Worm (Caenorhabditis elegans) whole organism, young adult: ENCODE data around the gene C41C4.9.

Source experiments
- B0019.2 ChIP-seq: fragments of 200-800 bp; sonication (Bioruptor generic); conservative IDR thresholded peaks from 2 replicates; pipeline ENCODE4 v1.3.6; 2022; ENCODE audit warnings: missing genetic modification reagents, missing genetic modification characterization, missing compliant biosample characterization
- B0336.3 ChIP-seq: fragments of 200-800 bp; sonication (Bioruptor generic); IDR thresholded peaks from 2 replicates; pipeline ENCODE4 v1.3.6; 2022; ENCODE audit warnings: missing genetic modification characterization, missing compliant biosample characterization
- C17E4.6 ChIP-seq: fragments of 200-800 bp; sonication (Bioruptor generic); IDR thresholded peaks from 2 replicates; pipeline ENCODE4 v1.3.6; 2022; ENCODE audit warnings: missing genetic modification reagents, missing genetic modification characterization, missing compliant biosample characterization
- F23B12.7 ChIP-seq: sonication (generic microtip); optimal IDR thresholded peaks from 2 replicates; lab custom pipeline; 2017; ENCODE audit warnings: missing genetic modification characterization, mild to moderate bottlenecking, missing compliant biosample characterization, antibody characterized with exemption, moderate library complexity; ENCODE audit not compliant: insufficient read depth
- F33H1.4 ChIP-seq: fragments of 200-800 bp; sonication (Bioruptor generic); IDR thresholded peaks from 2 replicates; pipeline ENCODE4 v1.3.6; 2022; ENCODE audit warnings: missing genetic modification reagents, missing genetic modification characterization, missing compliant biosample characterization
- F52B5.7 ChIP-seq: sonication (generic microtip); optimal IDR thresholded peaks from 2 replicates; lab custom pipeline; 2016; ENCODE audit warnings: mild to moderate bottlenecking, missing genetic modification characterization, missing compliant biosample characterization
- F57C9.4 ChIP-seq: sonication (generic microtip); optimal IDR thresholded peaks from 2 replicates; lab custom pipeline; 2017; ENCODE audit warnings: mild to moderate bottlenecking, missing genetic modification characterization, missing compliant biosample characterization
- K11D2.4 ChIP-seq: fragments of 200-800 bp; sonication (Bioruptor generic); IDR thresholded peaks from 2 replicates; pipeline ENCODE4 v1.3.6; 2022; ENCODE audit warnings: missing genetic modification reagents, missing genetic modification characterization, missing compliant biosample characterization
- K12H6.12 ChIP-seq: fragments of 200-800 bp; sonication (Bioruptor generic); optimal IDR thresholded peaks from 2 replicates; lab custom pipeline; 2018; ENCODE audit warnings: mild to moderate bottlenecking, missing genetic modification characterization, missing compliant biosample characterization
- ZK185.1 ChIP-seq: sonication (generic microtip); optimal IDR thresholded peaks from 2 replicates; lab custom pipeline; 2016; ENCODE audit warnings: mild to moderate bottlenecking, missing genetic modification characterization, missing compliant biosample characterization; ENCODE audit not compliant: poor library complexity, severe bottlenecking
- akir-1 ChIP-seq: fragments of 200-800 bp; sonication (Bioruptor generic); optimal IDR thresholded peaks from 2 replicates; lab custom pipeline; 2018; ENCODE audit warnings: mild to moderate bottlenecking, missing genetic modification characterization, moderate library complexity, missing compliant biosample characterization
- ama-1 ChIP-seq, 3 experiments: fragments of 150-350 bp in 1 of 3; sonication (generic microtip) in 2 of 3; optimal IDR thresholded peaks; 2 replicates each; lab custom pipeline; 2014 to 2018; ENCODE audit warnings: missing biosample characterization in 2 of 3, missing genetic modification characterization in 2 of 3, missing genetic modification reagents in 2 of 3
- atf-7 ChIP-seq: sonication (generic microtip); optimal IDR thresholded peaks from 2 replicates; lab custom pipeline; 2017; ENCODE audit warnings: mild to moderate bottlenecking, missing genetic modification characterization, missing compliant biosample characterization
- athp-1 ChIP-seq: sonication (generic microtip); optimal IDR thresholded peaks from 2 replicates; lab custom pipeline; 2017; ENCODE audit warnings: mild to moderate bottlenecking, missing genetic modification characterization, missing compliant biosample characterization
- attf-3 ChIP-seq: fragments of 200-800 bp; sonication (Bioruptor generic); conservative IDR thresholded peaks from 2 replicates; pipeline ENCODE4 v1.3.6; 2022; ENCODE audit warnings: missing genetic modification reagents, missing genetic modification characterization, missing compliant biosample characterization
- bed-1 ChIP-seq: fragments of 200-800 bp; sonication (Bioruptor generic); IDR thresholded peaks from 2 replicates; pipeline ENCODE4 v1.3.6; 2022; ENCODE audit warnings: missing genetic modification reagents, missing genetic modification characterization, missing compliant biosample characterization
- bed-2 ChIP-seq: fragments of 200-800 bp; sonication (Bioruptor generic); IDR thresholded peaks from 2 replicates; pipeline ENCODE4 v1.3.6; 2022; ENCODE audit warnings: missing genetic modification reagents, missing genetic modification characterization, missing compliant biosample characterization
- ceh-100 ChIP-seq: fragments of 200-800 bp; sonication (Bioruptor generic); IDR thresholded peaks from 2 replicates; pipeline ENCODE4 v1.3.6; 2022; ENCODE audit warnings: missing genetic modification reagents, missing genetic modification characterization, missing compliant biosample characterization
- ceh-58 ChIP-seq: fragments of 200-800 bp; sonication (Bioruptor generic); IDR thresholded peaks from 2 replicates; pipeline ENCODE4 v1.3.6; 2022; ENCODE audit warnings: missing genetic modification characterization, missing compliant biosample characterization
- ceh-91 ChIP-seq: fragments of 200-800 bp; sonication (Bioruptor generic); IDR thresholded peaks from 2 replicates; pipeline ENCODE4 v1.3.6; 2022; ENCODE audit warnings: missing genetic modification reagents, missing genetic modification characterization, missing compliant biosample characterization
- chd-7 ChIP-seq: sonication (generic microtip); optimal IDR thresholded peaks from 2 replicates; lab custom pipeline; 2016; ENCODE audit warnings: mild to moderate bottlenecking, missing genetic modification characterization, moderate library complexity, missing compliant biosample characterization
- egrh-3 ChIP-seq: fragments of 200-800 bp; sonication (Bioruptor generic); IDR thresholded peaks from 2 replicates; pipeline ENCODE4 v1.3.6; 2022; ENCODE audit warnings: missing genetic modification reagents, missing genetic modification characterization, missing compliant biosample characterization
- fkh-3 ChIP-seq: sonication (generic microtip); optimal IDR thresholded peaks from 2 replicates; lab custom pipeline; 2016; ENCODE audit warnings: mild to moderate bottlenecking, missing genetic modification characterization, missing compliant biosample characterization
- hlh-12 ChIP-seq: sonication (generic microtip); optimal IDR thresholded peaks from 2 replicates; lab custom pipeline; 2016; ENCODE audit warnings: missing genetic modification characterization, missing compliant biosample characterization
- hmg-1.2 ChIP-seq: fragments of 200-800 bp; sonication (Bioruptor generic); IDR thresholded peaks from 2 replicates; pipeline ENCODE4 v1.3.6; 2022; ENCODE audit warnings: missing genetic modification reagents, missing genetic modification characterization, missing compliant biosample characterization
- let-607 ChIP-seq, 2 experiments: fragments of 200-800 bp in 1 of 2; sonication (Bioruptor generic) in 1 of 2; sonication (generic microtip) in 1 of 2; optimal IDR thresholded peaks; 2 replicates each; lab custom pipeline; 2016 to 2018; ENCODE audit warnings: mild to moderate bottlenecking in 2 of 2, missing compliant biosample characterization in 2 of 2, missing genetic modification characterization in 2 of 2, moderate library complexity in 2 of 2, missing genotype in 1 of 2
- lin-26 ChIP-seq: fragments of 200-800 bp; sonication (Bioruptor generic); IDR thresholded peaks from 2 replicates; pipeline ENCODE4 v1.3.6; 2022; ENCODE audit warnings: missing genetic modification reagents, missing genetic modification characterization, missing compliant biosample characterization
- lsl-1 ChIP-seq: fragments of 200-800 bp; sonication (Bioruptor generic); optimal IDR thresholded peaks from 2 replicates; lab custom pipeline; 2018; ENCODE audit warnings: mild to moderate bottlenecking, missing genetic modification characterization, moderate library complexity, missing compliant biosample characterization
- madf-8 ChIP-seq: fragments of 200-800 bp; sonication (Bioruptor generic); conservative IDR thresholded peaks from 2 replicates; pipeline ENCODE4 v1.3.6; 2022; ENCODE audit warnings: missing genetic modification reagents, missing genetic modification characterization, missing compliant biosample characterization
- mcd-1 ChIP-seq: fragments of 200-800 bp; sonication (Bioruptor generic); IDR thresholded peaks from 2 replicates; pipeline ENCODE4 v1.3.6; 2022; ENCODE audit warnings: missing genetic modification reagents, missing genetic modification characterization, missing compliant biosample characterization
- nhr-27 ChIP-seq: fragments of 200-800 bp; sonication (Bioruptor generic); optimal IDR thresholded peaks from 2 replicates; lab custom pipeline; 2018; ENCODE audit warnings: mild to moderate bottlenecking, missing genetic modification characterization, moderate library complexity, missing compliant biosample characterization
- nhr-80 ChIP-seq: sonication (generic microtip); optimal IDR thresholded peaks from 2 replicates; lab custom pipeline; 2016; ENCODE audit warnings: missing genetic modification characterization, missing compliant biosample characterization
- pbrm-1 ChIP-seq: fragments of 200-800 bp; sonication (Bioruptor generic); IDR thresholded peaks from 2 replicates; pipeline ENCODE4 v1.3.6; 2022; ENCODE audit warnings: missing genetic modification reagents, missing genetic modification characterization, missing compliant biosample characterization
- pha-4 ChIP-seq: fragments of 150-350 bp; sonication (generic microtip); optimal IDR thresholded peaks from 2 replicates; lab custom pipeline; 2014; ENCODE audit warnings: missing biosample characterization, missing genetic modification reagents, missing genetic modification characterization
- rcor-1 ChIP-seq: fragments of 200-800 bp; sonication (Bioruptor generic); IDR thresholded peaks from 2 replicates; pipeline ENCODE4 v1.3.6; 2022; ENCODE audit warnings: missing genetic modification reagents, missing genetic modification characterization, missing compliant biosample characterization
- rec-8 ChIP-seq, 2 experiments: sonication (generic microtip); optimal IDR thresholded peaks; 2 replicates each; lab custom pipeline; 2016; ENCODE audit warnings: mild to moderate bottlenecking in 2 of 2, missing genetic modification characterization in 2 of 2, missing genetic modification reagents in 2 of 2, missing genotype in 2 of 2, missing biosample characterization in 1 of 2, missing compliant biosample characterization in 1 of 2, moderate library complexity in 1 of 2
- rpc-1 ChIP-seq, 2 experiments: fragments of 150-350 bp in 1 of 2; sonication (generic microtip) in 1 of 2; optimal IDR thresholded peaks; 2 replicates each; lab custom pipeline; 2014 to 2018; ENCODE audit warnings: missing biosample characterization in 1 of 2, missing genetic modification characterization in 1 of 2, missing genetic modification reagents in 1 of 2, missing genotype in 1 of 2
- sdz-38 ChIP-seq: sonication (generic microtip); optimal IDR thresholded peaks from 2 replicates; lab custom pipeline; 2016; ENCODE audit warnings: missing genotype, missing genetic modification characterization, missing compliant biosample characterization
- snpc-1.3 ChIP-seq: sonication (generic microtip); optimal IDR thresholded peaks from 2 replicates; lab custom pipeline; 2017; ENCODE audit warnings: missing genetic modification characterization, mild to moderate bottlenecking, missing compliant biosample characterization, antibody characterized with exemption, moderate library complexity, missing genotype, missing genetic modification reagents; ENCODE audit not compliant: insufficient read depth
- snpc-3.4 ChIP-seq: sonication (generic microtip); optimal IDR thresholded peaks from 2 replicates; lab custom pipeline; 2017; ENCODE audit warnings: missing genetic modification characterization, mild to moderate bottlenecking, missing compliant biosample characterization, antibody characterized with exemption, moderate library complexity, missing genotype, missing genetic modification reagents
- ztf-18 ChIP-seq: sonication (generic microtip); optimal IDR thresholded peaks from 2 replicates; lab custom pipeline; 2016; ENCODE audit warnings: missing genotype, mild to moderate bottlenecking, missing genetic modification characterization, missing compliant biosample characterization

C41C4.9 gene

DNA sequence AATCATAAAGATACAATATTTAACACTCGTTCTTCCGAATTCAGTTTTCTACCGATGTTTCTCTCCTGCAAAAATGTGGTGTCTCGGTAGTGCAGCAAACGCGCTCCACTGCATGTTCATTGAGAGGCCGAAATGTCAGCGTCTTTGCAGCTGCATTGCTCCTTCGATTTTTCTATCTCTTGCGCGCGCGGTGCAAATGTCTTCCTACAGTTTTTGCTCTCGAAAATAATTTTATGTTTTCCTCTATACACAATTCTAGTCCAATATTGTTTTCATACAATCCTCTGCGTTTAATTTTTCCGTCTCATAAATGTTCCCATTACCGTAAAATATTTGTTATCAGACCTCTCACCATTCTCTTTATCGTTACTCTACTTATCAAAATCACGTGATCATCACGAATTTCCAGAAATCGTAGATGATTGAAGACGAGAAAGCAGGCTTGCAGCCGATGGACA is 45.1 kb upstream of the C41C4.9 start, which contains the start of gene ufd-2 (continued):
- TF ChIP-seq let-607 (tag; optimal IDR thresholded peaks at IDR 0.05; lab: Kevin White, UChicago): peak in 1 of 2 experiments; percentile 17
- no peak for TF ChIP-seq C17E4.6
- TF ChIP-seq ztf-18 (tag; lab: Kevin White, UChicago): peak; percentile 80
- TF ChIP-seq fkh-3 (tag; lab: Kevin White, UChicago): no peak
- TF ChIP-seq rcor-1: 0 out of 2 replicates have a peak, but pooled peaks have one; percentile 64
- no peak for TF ChIP-seq athp-1
- TF ChIP-seq ama-1 (optimal IDR thresholded peaks at IDR 0.05; lab: Kevin White, UChicago): no peak
- no peak for TF ChIP-seq ama-1 (GFP tag; optimal IDR thresholded peaks at IDR 0.05; lab: Kevin White, UChicago)
- peak; percentile 93 for TF ChIP-seq ceh-100
- peak; percentile 64 for TF ChIP-seq egrh-3
- no peak for TF ChIP-seq rpc-1 (optimal IDR thresholded peaks at IDR 0.05; lab: Kevin White, UChicago)
- TF ChIP-seq rpc-1 (tag; optimal IDR thresholded peaks at IDR 0.05; lab: Kevin White, UChicago): no peak
- no peak for TF ChIP-seq akir-1
- no peak for TF ChIP-seq F52B5.7 (tag; lab: Kevin White, UChicago)
- peak; percentile 87 for TF ChIP-seq F23B12.7 (tag; lab: Kevin White, UChicago)
- no peak for TF ChIP-seq rec-8 (tag; optimal IDR thresholded peaks at IDR 0.05; lab: Kevin White, UChicago)
- peak; percentile 87 for TF ChIP-seq nhr-80
- no peak for TF ChIP-seq bed-1 (GFP tag; lab: Robert Waterston, UW)
- TF ChIP-seq pbrm-1 (GFP tag; lab: Robert Waterston, UW): no peak
- no peak for TF ChIP-seq nhr-27 (tag; lab: Kevin White, UChicago)
- 0 out of 2 replicates have a peak, but pooled peaks have one; percentile 62 for TF ChIP-seq ceh-91
- TF ChIP-seq chd-7 (tag; lab: Kevin White, UChicago): no peak
- TF ChIP-seq madf-8 (GFP tag; lab: Robert Waterston, UW): peak; percentile 53; the same call in 1 of the 2 replicates
- peak; percentile 61; the same call in 1 of the 2 replicates for TF ChIP-seq hmg-1.2 (GFP tag; lab: Robert Waterston, UW)
- TF ChIP-seq B0019.2: no peak
- peak; percentile 46 for TF ChIP-seq K12H6.12 (tag; lab: Kevin White, UChicago)
- peak; percentile 94 for TF ChIP-seq mcd-1 (GFP tag; lab: Robert Waterston, UW)
- TF ChIP-seq F33H1.4 (GFP tag; lab: Robert Waterston, UW): no peak; the same call in 1 of the 2 replicates
- TF ChIP-seq F57C9.4 (tag; lab: Kevin White, UChicago): no peak
- no peak; the same call in 1 of the 2 replicates for TF ChIP-seq B0336.3
- TF ChIP-seq hlh-12: no peak
- no peak for TF ChIP-seq K11D2.4
- peak; percentile 64 for TF ChIP-seq lsl-1 (GFP tag; lab: Kevin White, UChicago)
- peak; percentile 23 for TF ChIP-seq ZK185.1 (tag; lab: Kevin White, UChicago)
- no peak for TF ChIP-seq snpc-3.4
- no peak for TF ChIP-seq snpc-1.3 (tag; lab: Kevin White, UChicago)
- peak; percentile 59; the same call in 1 of the 2 replicates for TF ChIP-seq attf-3 (GFP tag; lab: Robert Waterston, UW)
- peak; percentile 73 for TF ChIP-seq bed-2 (GFP tag; lab: Robert Waterston, UW)
- no peak for TF ChIP-seq atf-7 (tag; lab: Kevin White, UChicago)
- peak; percentile 68; the same call in 1 of the 2 replicates for TF ChIP-seq lin-26 (GFP tag; lab: Robert Waterston, UW)
- TF ChIP-seq ceh-58: no peak
- TF ChIP-seq sdz-38: no peak
- TF ChIP-seq pha-4 (tag; lab: Kevin White, UChicago): no peak
